Worm (Caenorhabditis elegans) whole organism, young adult: ENCODE measurements around the gene egl-4.

ENCODE experiments used
- F33H1.4 ChIP-seq: fragments of 200-800 bp; sonication (Bioruptor generic); IDR thresholded peaks from 2 replicates; pipeline ENCODE4 v1.3.6; 2022; ENCODE audit warnings: missing genetic modification reagents, missing genetic modification characterization, missing compliant biosample characterization
- ama-1 ChIP-seq, 3 experiments: fragments of 150-350 bp in 1 of 3; sonication (generic microtip) in 2 of 3; optimal IDR thresholded peaks; 2 replicates each; lab custom pipeline; 2014 to 2018; ENCODE audit warnings: missing biosample characterization in 2 of 3, missing genetic modification characterization in 2 of 3, missing genetic modification reagents in 2 of 3
- attf-3 ChIP-seq: fragments of 200-800 bp; sonication (Bioruptor generic); conservative IDR thresholded peaks from 2 replicates; pipeline ENCODE4 v1.3.6; 2022; ENCODE audit warnings: missing genetic modification reagents, missing genetic modification characterization, missing compliant biosample characterization
- ekl-4 ChIP-seq: fragments of 200-800 bp; sonication (Bioruptor generic); IDR thresholded peaks from 2 replicates; pipeline ENCODE4 v1.3.6; 2022; ENCODE audit warnings: missing genetic modification reagents, missing genetic modification characterization, missing compliant biosample characterization
- lin-40 ChIP-seq: sonication (generic microtip); optimal IDR thresholded peaks from 2 replicates; lab custom pipeline; 2016; ENCODE audit warnings: missing genetic modification characterization, mild to moderate bottlenecking, missing compliant biosample characterization, missing genotype, missing genetic modification reagents
- nfyb-1 ChIP-seq: fragments of 200-800 bp; sonication (Bioruptor generic); IDR thresholded peaks from 2 replicates; pipeline ENCODE4 v1.3.6; 2022; ENCODE audit warnings: missing genetic modification reagents, missing genetic modification characterization, missing compliant biosample characterization
- nhr-179 ChIP-seq: sonication (generic microtip); optimal IDR thresholded peaks from 2 replicates; lab custom pipeline; 2016; ENCODE audit warnings: mild to moderate bottlenecking, missing genetic modification characterization, missing compliant biosample characterization
- pha-4 ChIP-seq: fragments of 150-350 bp; sonication (generic microtip); optimal IDR thresholded peaks from 2 replicates; lab custom pipeline; 2014; ENCODE audit warnings: missing biosample characterization, missing genetic modification reagents, missing genetic modification characterization
- rpc-1 ChIP-seq, 2 experiments: fragments of 150-350 bp in 1 of 2; sonication (generic microtip) in 1 of 2; optimal IDR thresholded peaks; 2 replicates each; lab custom pipeline; 2014 to 2018; ENCODE audit warnings: missing biosample characterization in 1 of 2, missing genetic modification characterization in 1 of 2, missing genetic modification reagents in 1 of 2, missing genotype in 1 of 2
- sea-2 ChIP-seq: fragments of 200-800 bp; sonication (Bioruptor generic); IDR thresholded peaks from 2 replicates; pipeline ENCODE4 v1.3.6; 2022; ENCODE audit warnings: missing genetic modification characterization, missing compliant biosample characterization
- somi-1 ChIP-seq: fragments of 200-800 bp; sonication (Bioruptor generic); optimal IDR thresholded peaks from 2 replicates; lab custom pipeline; 2018; ENCODE audit warnings: mild to moderate bottlenecking, missing genetic modification characterization, missing compliant biosample characterization
- unc-130 ChIP-seq: sonication (generic microtip); optimal IDR thresholded peaks from 2 replicates; lab custom pipeline; 2016; ENCODE audit warnings: missing genetic modification reagents, missing genetic modification characterization, missing compliant biosample characterization

- no peak for TF ChIP-seq ekl-4 (GFP tag; lab: Robert Waterston, UW)
- TF ChIP-seq lin-40 (tag; lab: Kevin White, UChicago): no peak
- TF ChIP-seq somi-1: no peak
- TF ChIP-seq ama-1 (optimal IDR thresholded peaks at IDR 0.05; lab: Kevin White, UChicago): no peak
- no peak for TF ChIP-seq ama-1 (GFP tag; optimal IDR thresholded peaks at IDR 0.05; lab: Kevin White, UChicago)
- TF ChIP-seq nfyb-1 (GFP tag; lab: Robert Waterston, UW): no peak
- TF ChIP-seq rpc-1 (optimal IDR thresholded peaks at IDR 0.05; lab: Kevin White, UChicago): no peak
- no peak for TF ChIP-seq rpc-1 (tag; optimal IDR thresholded peaks at IDR 0.05; lab: Kevin White, UChicago)
- TF ChIP-seq nhr-179 (tag; lab: Kevin White, UChicago): no peak
- TF ChIP-seq pha-4: no peak
- TF ChIP-seq attf-3: no peak
- TF ChIP-seq F33H1.4 (GFP tag; lab: Robert Waterston, UW): no peak
- no peak for TF ChIP-seq unc-130
- TF ChIP-seq sea-2: no peak
Measured at ce11 chrIV:1847912-1848311, at the start of gene egl-4.
